Worm (Caenorhabditis elegans): ENCODE results near the gene C18B10.6.

ce11 chrV:7478404-7478803 is 2.4 kb downstream of the C18B10.6 start, which contains the start of gene str-190:
- TF ChIP-seq ceh-82 (tag; optimal IDR thresholded peaks at IDR 0.05) (no peak), irx-1 (tag; optimal IDR thresholded peaks at IDR 0.05) (no peak), lsy-2 (tag; optimal IDR thresholded peaks at IDR 0.05) (no peak), lin-14 (GFP tag; optimal IDR thresholded peaks at IDR 0.05) (no peak), snpc-4 (tag; optimal IDR thresholded peaks at IDR 0.05) (no peak), lin-39 (tag; optimal IDR thresholded peaks at IDR 0.05) (no peak), ama-1 (optimal IDR thresholded peaks at IDR 0.05) (no peak), ceh-63 (GFP tag; optimal IDR thresholded peaks at IDR 0.05) (no peak), unc-98 (GFP tag; IDR thresholded peaks at IDR 0.05) (no peak), xbp-1 (tag; optimal IDR thresholded peaks at IDR 0.05) (no peak), ces-1 (GFP tag; optimal IDR thresholded peaks at IDR 0.05) (no peak), fkh-8 (tag; optimal IDR thresholded peaks at IDR 0.05) (no peak), dpl-1 (GFP tag; optimal IDR thresholded peaks at IDR 0.05) (no peak), nhr-28 (tag; optimal IDR thresholded peaks at IDR 0.05) (no peak)
